Worm (Caenorhabditis elegans) whole organism, early embryonic: Measurements from ENCODE around the gene phlp-2.

Experiments
- B0310.2 ChIP-seq: sonication (generic microtip); optimal IDR thresholded peaks from 2 replicates; lab custom pipeline; 2016; ENCODE audit warnings: mild to moderate bottlenecking, missing genetic modification characterization, missing compliant biosample characterization
- F13C5.2 ChIP-seq: sonication (generic microtip); optimal IDR thresholded peaks from 2 replicates; lab custom pipeline; 2017; ENCODE audit warnings: mild to moderate bottlenecking, missing genetic modification characterization, inconsistent platforms, missing compliant biosample characterization
- aly-1 ChIP-seq: sonication (generic microtip); optimal IDR thresholded peaks from 2 replicates; lab custom pipeline; 2016; ENCODE audit warnings: missing genetic modification characterization, missing compliant biosample characterization
- ama-1 ChIP-seq: fragments of 150-350 bp; optimal IDR thresholded peaks from 2 replicates; lab custom pipeline; 2014
- ceh-13 ChIP-seq: fragments of 200-800 bp; sonication (Bioruptor generic); optimal IDR thresholded peaks from 2 replicates; lab custom pipeline; 2018; ENCODE audit warnings: mild to moderate bottlenecking, missing genetic modification characterization, missing compliant biosample characterization
- ceh-36 ChIP-seq: sonication (generic microtip); optimal IDR thresholded peaks from 2 replicates; lab custom pipeline; 2016; ENCODE audit warnings: missing genetic modification characterization, inconsistent platforms, missing compliant biosample characterization
- ets-7 ChIP-seq: sonication (generic microtip); optimal IDR thresholded peaks from 2 replicates; lab custom pipeline; 2016; ENCODE audit warnings: missing genotype, missing genetic modification characterization, missing compliant biosample characterization
- flt-1 ChIP-seq: fragments of 200-800 bp; sonication (Bioruptor generic); IDR thresholded peaks from 2 replicates; pipeline ENCODE4 v1.3.6; 2022; ENCODE audit warnings: missing genetic modification characterization, missing compliant biosample characterization
- hmbx-1 ChIP-seq: sonication (generic microtip); optimal IDR thresholded peaks from 2 replicates; lab custom pipeline; 2016; ENCODE audit warnings: mild to moderate bottlenecking, missing genetic modification characterization, missing compliant biosample characterization
- hmg-4 ChIP-seq: fragments of 200-800 bp; sonication (Bioruptor generic); optimal IDR thresholded peaks from 2 replicates; lab custom pipeline; 2018; ENCODE audit warnings: mild to moderate bottlenecking, missing genetic modification characterization, missing compliant biosample characterization
- hnd-1 ChIP-seq: sonication (generic microtip); optimal IDR thresholded peaks from 2 replicates; lab custom pipeline; 2016; ENCODE audit warnings: missing genetic modification characterization, missing compliant biosample characterization
- pes-1 ChIP-seq: fragments of 200-800 bp; sonication (Bioruptor generic); IDR thresholded peaks from 2 replicates; pipeline ENCODE4 v1.3.6; 2022; ENCODE audit warnings: missing genetic modification reagents, missing genetic modification characterization, missing compliant biosample characterization
- tbx-37 ChIP-seq: fragments of 200-800 bp; sonication (Bioruptor generic); conservative IDR thresholded peaks from 2 replicates; pipeline ENCODE4 v1.3.6; 2022; ENCODE audit warnings: missing genetic modification reagents, missing genetic modification characterization, missing compliant biosample characterization
- tra-4 ChIP-seq: sonication (generic microtip); optimal IDR thresholded peaks from 2 replicates; lab custom pipeline; 2017; ENCODE audit warnings: missing genetic modification characterization, missing compliant biosample characterization

DNA sequence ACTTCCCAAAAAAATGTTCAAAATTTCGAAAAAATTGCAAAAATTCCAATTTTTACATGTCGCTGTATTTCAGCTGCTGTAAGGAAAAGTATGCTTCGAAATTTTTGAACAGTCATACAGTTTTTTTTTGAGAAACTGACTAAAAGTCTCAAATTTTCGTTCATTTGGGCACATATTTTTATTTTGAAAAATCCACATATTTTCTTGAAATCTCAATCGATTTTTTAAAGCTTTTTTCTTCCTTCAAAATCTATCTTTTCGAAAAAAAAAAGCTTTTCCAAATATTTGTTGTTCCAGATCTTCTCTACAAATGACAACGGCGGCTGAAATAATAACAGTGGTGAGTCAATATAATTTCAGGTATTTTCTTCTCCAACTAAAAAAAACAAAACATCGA, 12.3 kb upstream of the phlp-2 start, which contains the start of gene asd-1:
- TF ChIP-seq hmbx-1 (tag; lab: Kevin White, UChicago) (no peak), F13C5.2 (no peak), hmg-4 (GFP tag; lab: Kevin White, UChicago) (no peak), ama-1 (lab: Kevin White, UChicago) (no peak), hnd-1 (tag; lab: Kevin White, UChicago) (no peak), pes-1 (GFP tag; lab: Robert Waterston, UW) (no peak), ceh-13 (GFP tag; lab: Kevin White, UChicago) (no peak), ets-7 (no peak), tbx-37 (GFP tag; lab: Robert Waterston, UW) (no peak), aly-1 (tag; lab: Kevin White, UChicago) (no peak), ceh-36 (tag; lab: Kevin White, UChicago) (no peak), tra-4 (tag; lab: Kevin White, UChicago) (no peak), B0310.2 (tag; lab: Kevin White, UChicago) (no peak), flt-1 (GFP tag; lab: Robert Waterston, UW) (no peak)
